Worm (Caenorhabditis elegans): Measurements from ENCODE around the gene nep-25.

DNA sequence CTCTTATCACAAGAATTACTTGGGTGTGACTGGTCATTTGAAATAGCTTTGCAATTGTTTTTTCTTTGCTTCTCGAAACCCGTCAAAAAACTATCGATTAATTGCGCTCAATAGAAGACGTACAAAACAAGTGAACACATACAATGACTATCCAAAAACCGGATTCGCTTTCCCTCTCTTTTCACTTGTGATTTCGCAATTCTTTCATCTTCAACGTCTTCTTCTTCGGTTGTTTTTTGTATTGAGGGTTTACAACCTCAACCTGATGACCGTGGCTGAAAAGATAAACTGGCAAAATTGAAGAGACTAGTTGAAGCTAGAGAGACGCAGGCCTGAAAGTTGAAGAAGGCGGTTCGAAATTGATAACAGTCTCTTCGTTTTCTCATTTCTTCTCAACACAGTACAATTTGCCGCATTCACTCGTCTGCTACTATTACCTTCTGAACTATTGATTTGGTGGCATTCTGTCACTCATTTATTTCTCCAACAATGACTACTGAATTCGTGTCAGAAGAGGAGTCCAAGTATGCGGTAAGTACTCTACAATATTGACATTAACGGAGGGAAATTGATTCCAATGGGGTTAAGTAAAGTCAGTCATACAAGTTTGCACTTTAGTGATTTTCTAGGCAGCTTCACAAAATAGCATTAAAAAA is 44.1 kb downstream of the nep-25 start:
- TF ChIP-seq tab-1 (GFP tag; IDR thresholded peaks at IDR 0.05) = no peak
- TF ChIP-seq flt-1 (GFP tag; IDR thresholded peaks at IDR 0.05) = no peak
- no peak for TF ChIP-seq ref-1 (GFP tag; conservative IDR thresholded peaks at IDR 0.05)
- TF ChIP-seq ztf-29 (GFP tag; IDR thresholded peaks at IDR 0.05) = no peak
- no peak for TF ChIP-seq ztf-23 (GFP tag; IDR thresholded peaks at IDR 0.05)

All from whole organism, midembryonic.